Fruit fly (Drosophila melanogaster): ENCODE data around the gene zfh1.

zfh1 gene

DNA sequence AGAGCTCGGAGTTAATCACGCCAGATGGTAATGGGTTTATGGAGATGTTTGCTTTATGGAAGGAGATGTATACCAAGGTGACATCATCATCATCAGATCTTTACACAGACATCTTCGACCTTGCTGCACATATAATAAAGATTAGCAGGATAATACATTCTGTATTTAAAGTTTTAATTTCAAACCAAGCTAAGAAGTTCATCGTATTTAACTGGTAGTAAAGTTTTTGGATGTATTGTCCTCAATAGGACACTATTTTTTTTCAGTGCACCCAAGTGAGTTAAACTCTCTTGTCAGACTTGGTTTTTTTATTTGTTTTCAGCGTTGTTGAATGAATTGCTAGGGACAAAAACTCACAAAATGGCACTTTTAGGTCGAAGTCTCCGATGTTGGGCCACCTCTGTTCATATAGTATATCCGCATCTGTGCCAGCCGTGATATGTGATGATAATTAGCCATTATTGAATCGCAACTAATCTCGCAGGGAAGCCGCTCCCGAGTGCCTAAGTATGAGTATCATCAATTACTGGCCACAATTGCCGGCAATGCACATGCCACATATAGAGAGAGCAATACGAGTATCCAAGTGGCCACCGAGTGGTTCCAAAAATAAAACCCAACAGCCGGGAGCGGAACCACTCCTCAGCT is 44.4 kb upstream of the zfh1 start:
- TF ChIP-seq Lhr (GFP tag; optimal IDR thresholded peaks at IDR 0.05), result no peak
- TF ChIP-seq CG14710 (tag; optimal IDR thresholded peaks at IDR 0.05), result no peak
- TF ChIP-seq tin (GFP tag; optimal IDR thresholded peaks at IDR 0.05), result no peak
- peak; percentile 92 for TF ChIP-seq Ets65A (GFP tag)
- peak; percentile 5 for TF ChIP-seq CG10979 (tag; optimal IDR thresholded peaks at IDR 0.05)
- no peak for TF ChIP-seq nau (GFP tag; optimal IDR thresholded peaks at IDR 0.05)
- peak in 1 of 2 experiments; percentile 4 for TF ChIP-seq bsh (GFP tag; optimal IDR thresholded peaks at IDR 0.05)
- no peak for TF ChIP-seq pros (GFP tag; optimal IDR thresholded peaks at IDR 0.05)
- no peak for TF ChIP-seq ind (GFP tag; optimal IDR thresholded peaks at IDR 0.05)
- no peak for TF ChIP-seq CG17359 (tag; optimal IDR thresholded peaks at IDR 0.05)
- no peak for TF ChIP-seq CG3065 (GFP tag; optimal IDR thresholded peaks at IDR 0.05)
- TF ChIP-seq CG33557 (GFP tag; optimal IDR thresholded peaks at IDR 0.05), result no peak
- no peak for TF ChIP-seq CG14860 (GFP tag; IDR thresholded peaks at IDR 0.05; ENCODE audit: partially characterized antibody)
- TF ChIP-seq nmo (GFP tag; optimal IDR thresholded peaks at IDR 0.05), result peak; percentile 6
- TF ChIP-seq ttk (GFP tag; IDR thresholded peaks at IDR 0.05), result no peak
- TF ChIP-seq eve (GFP tag; optimal IDR thresholded peaks at IDR 0.05), result no peak
- no peak for TF ChIP-seq Dbx (GFP tag; IDR thresholded peaks at IDR 0.05)
- TF ChIP-seq CG4854 (GFP tag; optimal IDR thresholded peaks at IDR 0.05), result no peak
- TF ChIP-seq Doc3 (GFP tag; IDR thresholded peaks at IDR 0.05; ENCODE audit: partially characterized antibody), result no peak
- TF ChIP-seq CG6765 (GFP tag; optimal IDR thresholded peaks at IDR 0.05), result no peak
- peak; percentile 22; the same call in 1 of the 2 replicates for TF ChIP-seq Xrp1 (GFP tag; IDR thresholded peaks at IDR 0.05)
- TF ChIP-seq dmrt11E (tag; optimal IDR thresholded peaks at IDR 0.05), result peak; percentile 27
- no peak for TF ChIP-seq repo (GFP tag; optimal IDR thresholded peaks at IDR 0.05)
- no peak for TF ChIP-seq sqz (GFP tag; optimal IDR thresholded peaks at IDR 0.05)
- no peak for TF ChIP-seq bbx (GFP tag; IDR thresholded peaks at IDR 0.05; ENCODE audit: partially characterized antibody)
- no peak for TF ChIP-seq CG10431 (GFP tag; optimal IDR thresholded peaks at IDR 0.05)
- peak; percentile 58 for TF ChIP-seq sens (GFP tag)
- TF ChIP-seq Kr (GFP tag; optimal IDR thresholded peaks at IDR 0.05), result no peak
- peak; percentile 6 for TF ChIP-seq gem (tag; optimal IDR thresholded peaks at IDR 0.05)
- no peak for TF ChIP-seq crol (GFP tag; IDR thresholded peaks at IDR 0.05)
- TF ChIP-seq CG6791 (GFP tag; IDR thresholded peaks at IDR 0.05; ENCODE audit: partially characterized antibody), result no peak
- 0 out of 2 replicates have a peak, but pooled peaks have one; percentile 21 for TF ChIP-seq CG17328 (GFP tag; IDR thresholded peaks at IDR 0.05)
- TF ChIP-seq wor (GFP tag; IDR thresholded peaks at IDR 0.05), result no peak
- peak; percentile 6 for TF ChIP-seq CG2712 (tag; optimal IDR thresholded peaks at IDR 0.05)
- no peak for TF ChIP-seq sim (GFP tag; IDR thresholded peaks at IDR 0.05)
- no peak for TF ChIP-seq CG9817 (tag; optimal IDR thresholded peaks at IDR 0.05)

DNA sequence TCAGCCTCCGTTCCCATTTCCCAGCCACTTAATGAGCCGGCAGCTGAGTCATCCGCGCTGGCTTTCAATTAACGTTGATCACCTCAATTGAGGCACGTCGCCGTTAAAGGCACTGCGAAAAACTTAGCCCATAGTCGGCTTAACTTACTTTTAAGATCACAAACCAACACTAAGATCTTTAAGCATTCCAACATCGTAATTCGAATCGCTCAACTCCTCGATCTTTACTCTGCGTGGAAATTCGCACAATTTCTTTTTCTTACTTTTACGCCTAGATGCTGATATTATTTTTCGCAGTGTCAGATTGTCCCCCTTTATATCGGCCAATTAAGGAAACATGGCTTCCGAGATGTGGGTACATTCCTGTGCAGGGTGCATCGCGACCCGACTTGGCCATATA is 43.4 kb upstream of the zfh1 start:
- no peak for TF ChIP-seq CG10366 (GFP tag; IDR thresholded peaks at IDR 0.05)
- no peak for TF ChIP-seq CG8359 (GFP tag; optimal IDR thresholded peaks at IDR 0.05; ENCODE audit: borderline replicate concordance)
- peak; percentile 57 for TF ChIP-seq Ets65A (GFP tag)
- no peak for TF ChIP-seq Nf-YC (tag; optimal IDR thresholded peaks at IDR 0.05)
- no peak for TF ChIP-seq CG33213 (GFP tag; optimal IDR thresholded peaks at IDR 0.05)
- TF ChIP-seq CG14667 (GFP tag; IDR thresholded peaks at IDR 0.05), result no peak
- no peak for TF ChIP-seq Doc3 (GFP tag; IDR thresholded peaks at IDR 0.05; ENCODE audit: partially characterized antibody)
- TF ChIP-seq sr (GFP tag; IDR thresholded peaks at IDR 0.05), result no peak
- TF ChIP-seq CG15601 (tag; optimal IDR thresholded peaks at IDR 0.05), result no peak
- TF ChIP-seq psq (GFP tag; optimal IDR thresholded peaks at IDR 0.05), result no peak
- no peak for TF ChIP-seq pros (GFP tag; optimal IDR thresholded peaks at IDR 0.05)
- TF ChIP-seq unpg (GFP tag; optimal IDR thresholded peaks at IDR 0.05), result no peak
- no peak for TF ChIP-seq CG9215 (GFP tag; IDR thresholded peaks at IDR 0.05)
- TF ChIP-seq fd3F (GFP tag; optimal IDR thresholded peaks at IDR 0.05), result no peak
- no peak for TF ChIP-seq CG6813 (GFP tag; optimal IDR thresholded peaks at IDR 0.05)
- no peak for TF ChIP-seq nmo (GFP tag; optimal IDR thresholded peaks at IDR 0.05)
- TF ChIP-seq MTF-1 (GFP tag; optimal IDR thresholded peaks at IDR 0.05; ENCODE audit: borderline replicate concordance), result no peak
- no peak for TF ChIP-seq CG5245 (GFP tag; optimal IDR thresholded peaks at IDR 0.05)
- TF ChIP-seq CG8924 (tag; optimal IDR thresholded peaks at IDR 0.05), result no peak
